Fruit fly (Drosophila melanogaster): ENCODE results near the gene Son.
A peak's percentile ranks its signal among the peaks of the same experiment; 100 is the strongest.

Gene Son

dm6 chr3R:9605084-9605483 lies 27.2 kb downstream of the Son start:
- TF ChIP-seq CG14655 (GFP tag; optimal IDR thresholded peaks at IDR 0.05) (peak; percentile 84), CG8301 (tag; optimal IDR thresholded peaks at IDR 0.05) (peak; percentile 73), Pif1B (GFP tag; optimal IDR thresholded peaks at IDR 0.05) (peak; percentile 61), gl (tag; optimal IDR thresholded peaks at IDR 0.05) (peak; percentile 54), CG13204 (GFP tag; optimal IDR thresholded peaks at IDR 0.05) (peak; percentile 33), Snoo (tag; optimal IDR thresholded peaks at IDR 0.05) (no peak), CG8159 (tag; optimal IDR thresholded peaks at IDR 0.05) (peak; percentile 74), fd96Ca (GFP tag; IDR thresholded peaks at IDR 0.05) (peak; percentile 45; the same call in 1 of the 3 replicates), CG17806 (tag; optimal IDR thresholded peaks at IDR 0.05) (peak; percentile 77), EcR (GFP tag; optimal IDR thresholded peaks at IDR 0.05) (no peak), CG15710 (tag; optimal IDR thresholded peaks at IDR 0.05) (peak; percentile 73), CG9948 (tag; optimal IDR thresholded peaks at IDR 0.05) (peak; percentile 76), CG4496 (GFP tag; IDR thresholded peaks at IDR 0.05) (peak; percentile 71), CG10348 (GFP tag; IDR thresholded peaks at IDR 0.05) (no peak), CG34367 (tag; optimal IDR thresholded peaks at IDR 0.05) (peak; percentile 68), Ets98B (GFP tag; IDR thresholded peaks at IDR 0.05) (no peak), Pif1A (GFP tag; optimal IDR thresholded peaks at IDR 0.05) (peak; percentile 58), CG12605 (GFP tag; IDR thresholded peaks at IDR 0.05) (peak; percentile 28; the same call in 1 of the 2 replicates), CG32121 (GFP tag; IDR thresholded peaks at IDR 0.05) (no peak), rn (GFP tag; IDR thresholded peaks at IDR 0.05) (peak; percentile 34; the same call in 1 of the 2 replicates), D1 (tag; optimal IDR thresholded peaks at IDR 0.05) (peak; percentile 60)

- TF ChIP-seq rn (GFP tag; IDR thresholded peaks at IDR 0.05), result no peak
- no peak for TF ChIP-seq CG8159 (tag; optimal IDR thresholded peaks at IDR 0.05)
- TF ChIP-seq EcR (GFP tag; optimal IDR thresholded peaks at IDR 0.05), result peak; percentile 83
- no peak for TF ChIP-seq Snoo (tag; optimal IDR thresholded peaks at IDR 0.05)
- no peak for TF ChIP-seq CG32121 (GFP tag; IDR thresholded peaks at IDR 0.05)
- no peak for TF ChIP-seq gl (tag; optimal IDR thresholded peaks at IDR 0.05)
- no peak for TF ChIP-seq CG17806 (tag; optimal IDR thresholded peaks at IDR 0.05)
Observed at dm6 chr3R:9606913-9607804, 29.3 kb downstream of the Son start.

dm6 chr3R:9608206-9608605 lies 30.4 kb downstream of the Son start:
- no peak for TF ChIP-seq CG34367 (tag; optimal IDR thresholded peaks at IDR 0.05)
- TF ChIP-seq Ets98B (GFP tag; IDR thresholded peaks at IDR 0.05), result no peak
- TF ChIP-seq CG13204 (GFP tag; optimal IDR thresholded peaks at IDR 0.05), result no peak
- no peak for TF ChIP-seq CG4496 (GFP tag; IDR thresholded peaks at IDR 0.05)
- TF ChIP-seq EcR (GFP tag; optimal IDR thresholded peaks at IDR 0.05), result no peak

dm6 chr3R:9612217-9612616 lies 34.4 kb downstream of the Son start:
- TF ChIP-seq Pif1B (GFP tag; optimal IDR thresholded peaks at IDR 0.05), result no peak
- TF ChIP-seq rn (GFP tag; IDR thresholded peaks at IDR 0.05), result no peak
- TF ChIP-seq CG8159 (tag; optimal IDR thresholded peaks at IDR 0.05), result no peak
- no peak for TF ChIP-seq CG34367 (tag; optimal IDR thresholded peaks at IDR 0.05)
- no peak for TF ChIP-seq D1 (tag; optimal IDR thresholded peaks at IDR 0.05)
- no peak for TF ChIP-seq CG17806 (tag; optimal IDR thresholded peaks at IDR 0.05)
- TF ChIP-seq CG9948 (tag; optimal IDR thresholded peaks at IDR 0.05), result no peak
- TF ChIP-seq CG8301 (tag; optimal IDR thresholded peaks at IDR 0.05), result no peak
- no peak for TF ChIP-seq gl (tag; optimal IDR thresholded peaks at IDR 0.05)
- TF ChIP-seq fd96Ca (GFP tag; IDR thresholded peaks at IDR 0.05), result no peak
- no peak for TF ChIP-seq CG32121 (GFP tag; IDR thresholded peaks at IDR 0.05)

- TF ChIP-seq EcR (GFP tag; optimal IDR thresholded peaks at IDR 0.05) (no peak), CG34367 (tag; optimal IDR thresholded peaks at IDR 0.05) (peak; percentile 29), gl (tag; optimal IDR thresholded peaks at IDR 0.05) (no peak), CG10348 (GFP tag; IDR thresholded peaks at IDR 0.05) (peak; percentile 65), CG8159 (tag; optimal IDR thresholded peaks at IDR 0.05) (peak; percentile 62), D1 (tag; optimal IDR thresholded peaks at IDR 0.05) (no peak), CG9948 (tag; optimal IDR thresholded peaks at IDR 0.05) (peak; percentile 52), CG15710 (tag; optimal IDR thresholded peaks at IDR 0.05) (peak; percentile 24), CG4496 (GFP tag; IDR thresholded peaks at IDR 0.05) (peak; percentile 96), CG8301 (tag; optimal IDR thresholded peaks at IDR 0.05) (peak; percentile 87), CG13204 (GFP tag; optimal IDR thresholded peaks at IDR 0.05) (no peak), Ets98B (GFP tag; IDR thresholded peaks at IDR 0.05) (peak; percentile 95), Snoo (tag; optimal IDR thresholded peaks at IDR 0.05) (peak; percentile 84), rn (GFP tag; IDR thresholded peaks at IDR 0.05) (peak; percentile 84), fd96Ca (GFP tag; IDR thresholded peaks at IDR 0.05) (peak; percentile 94), CG14655 (GFP tag; optimal IDR thresholded peaks at IDR 0.05) (peak; percentile 83), Pif1B (GFP tag; optimal IDR thresholded peaks at IDR 0.05) (peak; percentile 84), Pif1A (GFP tag; optimal IDR thresholded peaks at IDR 0.05) (peak; percentile 92), CG17806 (tag; optimal IDR thresholded peaks at IDR 0.05) (peak; percentile 70), CG32121 (GFP tag; IDR thresholded peaks at IDR 0.05) (peak; percentile 95), CG12605 (GFP tag; IDR thresholded peaks at IDR 0.05) (peak; percentile 90)
Observed at dm6 chr3R:9613124-9613523, 35.3 kb downstream of the Son start.

- peak; percentile 51 for TF ChIP-seq CG17806 (tag; optimal IDR thresholded peaks at IDR 0.05)
- no peak for TF ChIP-seq D1 (tag; optimal IDR thresholded peaks at IDR 0.05)
- TF ChIP-seq CG4496 (GFP tag; IDR thresholded peaks at IDR 0.05), result peak; percentile 95
- no peak for TF ChIP-seq CG13204 (GFP tag; optimal IDR thresholded peaks at IDR 0.05)
- TF ChIP-seq CG10348 (GFP tag; IDR thresholded peaks at IDR 0.05), result peak; percentile 72; the same call in 1 of the 2 replicates
- peak; percentile 81 for TF ChIP-seq rn (GFP tag; IDR thresholded peaks at IDR 0.05)
- no peak for TF ChIP-seq EcR (GFP tag; optimal IDR thresholded peaks at IDR 0.05)
- TF ChIP-seq gl (tag; optimal IDR thresholded peaks at IDR 0.05), result no peak
- peak; percentile 94 for TF ChIP-seq fd96Ca (GFP tag; IDR thresholded peaks at IDR 0.05)
- peak; percentile 92 for TF ChIP-seq Ets98B (GFP tag; IDR thresholded peaks at IDR 0.05)
- TF ChIP-seq Pif1B (GFP tag; optimal IDR thresholded peaks at IDR 0.05), result peak; percentile 10
- peak; percentile 56 for TF ChIP-seq CG8159 (tag; optimal IDR thresholded peaks at IDR 0.05)
- peak; percentile 35 for TF ChIP-seq CG15710 (tag; optimal IDR thresholded peaks at IDR 0.05)
- peak; percentile 54 for TF ChIP-seq Pif1A (GFP tag; optimal IDR thresholded peaks at IDR 0.05)
- peak; percentile 82 for TF ChIP-seq CG8301 (tag; optimal IDR thresholded peaks at IDR 0.05)
- TF ChIP-seq CG12605 (GFP tag; IDR thresholded peaks at IDR 0.05), result peak; percentile 86
- peak; percentile 93 for TF ChIP-seq CG32121 (GFP tag; IDR thresholded peaks at IDR 0.05)
- TF ChIP-seq Snoo (tag; optimal IDR thresholded peaks at IDR 0.05), result peak; percentile 13
- peak; percentile 77 for TF ChIP-seq CG14655 (GFP tag; optimal IDR thresholded peaks at IDR 0.05)
- peak; percentile 51 for TF ChIP-seq CG9948 (tag; optimal IDR thresholded peaks at IDR 0.05)
- no peak for TF ChIP-seq CG34367 (tag; optimal IDR thresholded peaks at IDR 0.05)
Observed at dm6 chr3R:9618331-9618730, 40.5 kb downstream of the Son start.
